Fruit fly (Drosophila melanogaster): Measurements from ENCODE around the gene CG15879.

The CG15879 gene

DNA sequence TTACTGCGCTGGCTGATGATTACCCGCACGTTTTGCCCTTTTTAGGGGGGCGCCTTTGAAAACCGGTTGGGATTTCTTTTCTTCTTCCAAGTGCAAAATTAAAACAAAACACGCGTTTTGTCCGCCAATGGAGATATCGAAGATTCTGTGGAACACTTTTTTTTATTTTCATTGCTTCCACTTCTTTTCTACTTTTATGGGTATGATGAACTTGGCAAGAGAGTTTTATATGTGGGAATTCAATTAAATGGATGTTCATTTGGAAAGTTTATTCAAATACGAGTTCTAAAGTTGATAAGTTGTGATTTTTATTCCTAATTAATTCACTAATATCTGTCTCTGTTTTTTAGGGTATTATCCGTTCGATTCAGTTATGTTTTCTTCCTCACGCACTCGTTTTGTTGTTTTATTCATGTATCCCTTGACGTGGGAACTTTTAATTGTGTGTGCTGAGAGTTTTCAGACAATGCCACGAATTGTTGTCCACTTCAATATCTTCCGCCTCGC, 4.8 kb downstream of the CG15879 start (continued):
- TF ChIP-seq CG11504 (tag; optimal IDR thresholded peaks at IDR 0.05) (peak; percentile 71), CG18619 (GFP tag; optimal IDR thresholded peaks at IDR 0.05) (no peak), CG4282 (GFP tag; optimal IDR thresholded peaks at IDR 0.05) (no peak), jigr1 (GFP tag; IDR thresholded peaks at IDR 0.05) (no peak), CG7357 (GFP tag; IDR thresholded peaks at IDR 0.05) (no peak), CG3847 (GFP tag; IDR thresholded peaks at IDR 0.05) (no peak), CG14441 (GFP tag; IDR thresholded peaks at IDR 0.05) (peak; percentile 42; the same call in 1 of the 2 replicates), sim (GFP tag; IDR thresholded peaks at IDR 0.05) (no peak), Nf-YC (tag; optimal IDR thresholded peaks at IDR 0.05) (no peak), CG14860 (GFP tag; IDR thresholded peaks at IDR 0.05; ENCODE audit: partially characterized antibody) (no peak), nerfin-2 (GFP tag; IDR thresholded peaks at IDR 0.05; ENCODE audit: partially characterized antibody) (no peak), ac (GFP tag; optimal IDR thresholded peaks at IDR 0.05) (no peak), eve (GFP tag; optimal IDR thresholded peaks at IDR 0.05) (no peak), tio (GFP tag; optimal IDR thresholded peaks at IDR 0.05) (peak; percentile 9), fd102C (GFP tag; optimal IDR thresholded peaks at IDR 0.05) (no peak), CG32772 (GFP tag; IDR thresholded peaks at IDR 0.05) (peak; percentile 62), Dip3 (GFP tag; optimal IDR thresholded peaks at IDR 0.05) (no peak), sima (GFP tag; optimal IDR thresholded peaks at IDR 0.05) (no peak), otp (GFP tag; IDR thresholded peaks at IDR 0.05) (peak; percentile 59; the same call in 1 of the 3 replicates), CG13296 (GFP tag; optimal IDR thresholded peaks at IDR 0.05) (no peak), wor (GFP tag; IDR thresholded peaks at IDR 0.05) (peak; percentile 53), CG7372 (GFP tag; IDR thresholded peaks at IDR 0.05) (no peak), Hr51 (GFP tag; optimal IDR thresholded peaks at IDR 0.05) (peak in 1 of 2 experiments; percentile 8), sens (GFP tag) (peak; percentile 95), MESR4 (GFP tag; optimal IDR thresholded peaks at IDR 0.05) (no peak), Gsc (GFP tag; IDR thresholded peaks at IDR 0.05) (0 out of 2 replicates have a peak, but pooled peaks have one; percentile 11), ERR (GFP tag; optimal IDR thresholded peaks at IDR 0.05) (no peak), CG10979 (tag; optimal IDR thresholded peaks at IDR 0.05) (peak; percentile 77), CG11093 (GFP tag; IDR thresholded peaks at IDR 0.05) (no peak), CG31441 (GFP tag; IDR thresholded peaks at IDR 0.05) (peak; percentile 40), CG11696 (GFP tag; IDR thresholded peaks at IDR 0.05) (no peak), p53 (GFP tag; optimal IDR thresholded peaks at IDR 0.05) (no peak), CG13775 (GFP tag; optimal IDR thresholded peaks at IDR 0.05) (no peak), crc (GFP tag; optimal IDR thresholded peaks at IDR 0.05) (peak; percentile 13), CG4328 (GFP tag; optimal IDR thresholded peaks at IDR 0.05) (no peak), NfI (GFP tag; optimal IDR thresholded peaks at IDR 0.05) (no peak), ase (GFP tag; IDR thresholded peaks at IDR 0.05) (peak; percentile 53; the same call in 1 of the 3 replicates), Blimp-1 (GFP tag; optimal IDR thresholded peaks at IDR 0.05) (peak; percentile 78), CG6813 (GFP tag; optimal IDR thresholded peaks at IDR 0.05) (peak; percentile 4), Sin3A (optimal IDR thresholded peaks at IDR 0.05) (no peak), CG2678 (tag; optimal IDR thresholded peaks at IDR 0.05) (peak; percentile 7), unpg (GFP tag; optimal IDR thresholded peaks at IDR 0.05) (peak; percentile 6), CG14050 (GFP tag; IDR thresholded peaks at IDR 0.05) (peak; percentile 40; the same call in 2 of the 3 replicates), dmrt11E (tag; optimal IDR thresholded peaks at IDR 0.05) (no peak), Awh (GFP tag; IDR thresholded peaks at IDR 0.05) (peak; percentile 45; the same call in 1 of the 2 replicates), GATAe (GFP tag; conservative IDR thresholded peaks at IDR 0.05) (no peak), sd (tag; optimal IDR thresholded peaks at IDR 0.05) (no peak), Antp (GFP tag; optimal IDR thresholded peaks at IDR 0.05) (peak; percentile 12), ap (GFP tag; IDR thresholded peaks at IDR 0.05) (0 out of 2 replicates have a peak, but pooled peaks have one; percentile 16), Ptx1 (GFP tag; IDR thresholded peaks at IDR 0.05) (peak; percentile 72), tgo (GFP tag; IDR thresholded peaks at IDR 0.05) (peak; percentile 68)

All from whole organism, embryonic.